Fruit fly (Drosophila melanogaster): ENCODE data around the gene CG10375.
A peak's percentile ranks its signal among the peaks of the same experiment; 100 is the strongest.

Gene CG10375

dm6 chr3R:23722680-23723372 is 44.7 kb upstream of the CG10375 start, which contains the start of gene CG10365 (continued):
- TF ChIP-seq CG8632 (GFP tag; optimal IDR thresholded peaks at IDR 0.05) (peak; percentile 97), Eip93F (GFP tag; optimal IDR thresholded peaks at IDR 0.05) (peak; percentile 44), CG32006 (GFP tag; optimal IDR thresholded peaks at IDR 0.05) (peak; percentile 93), Ets21C (GFP tag; optimal IDR thresholded peaks at IDR 0.05) (no peak), fd85E (GFP tag; optimal IDR thresholded peaks at IDR 0.05) (peak; percentile 81), CG8319 (GFP tag; optimal IDR thresholded peaks at IDR 0.05) (peak; percentile 79), Sox15 (GFP tag; optimal IDR thresholded peaks at IDR 0.05) (peak; percentile 75), fkh (GFP tag; optimal IDR thresholded peaks at IDR 0.05) (no peak), dsx (GFP tag; optimal IDR thresholded peaks at IDR 0.05; ENCODE audit: poor library complexity, severe bottlenecking) (peak; percentile 80)

dm6 chr3R:23723381-23724034 is 44.0 kb upstream of the CG10375 start:
- TF ChIP-seq fd85E (GFP tag; optimal IDR thresholded peaks at IDR 0.05) (no peak), CG8319 (GFP tag; optimal IDR thresholded peaks at IDR 0.05) (peak; percentile 48), CG11294 (GFP tag; IDR thresholded peaks at IDR 0.05) (peak; percentile 10; the same call in 1 of the 2 replicates), CG6276 (GFP tag; optimal IDR thresholded peaks at IDR 0.05) (peak; percentile 33), Blimp-1 (GFP tag; optimal IDR thresholded peaks at IDR 0.05) (no peak), achi (GFP tag; optimal IDR thresholded peaks at IDR 0.05) (peak; percentile 21), CG16779 (tag; optimal IDR thresholded peaks at IDR 0.05) (peak; percentile 23), pdm3 (GFP tag; optimal IDR thresholded peaks at IDR 0.05) (peak; percentile 26), CG10631 (GFP tag; optimal IDR thresholded peaks at IDR 0.05) (peak; percentile 47), Sox14 (GFP tag; optimal IDR thresholded peaks at IDR 0.05) (peak; percentile 36), CG6792 (GFP tag; optimal IDR thresholded peaks at IDR 0.05) (peak; percentile 60), esn (GFP tag; optimal IDR thresholded peaks at IDR 0.05) (peak; percentile 17), svp (GFP tag) (peak; percentile 75), Lpt (GFP tag; optimal IDR thresholded peaks at IDR 0.05) (no peak), CG8119 (GFP tag; IDR thresholded peaks at IDR 0.05) (peak; percentile 74), net (GFP tag; optimal IDR thresholded peaks at IDR 0.05) (no peak), CG4318 (GFP tag; optimal IDR thresholded peaks at IDR 0.05) (no peak), Ets96B (tag; optimal IDR thresholded peaks at IDR 0.05) (no peak), vri (GFP tag; optimal IDR thresholded peaks at IDR 0.05) (peak; percentile 56), CG3032 (tag; optimal IDR thresholded peaks at IDR 0.05) (no peak), CG34406 (GFP tag; optimal IDR thresholded peaks at IDR 0.05) (no peak), CG1621 (tag; optimal IDR thresholded peaks at IDR 0.05) (peak; percentile 46), salr (GFP tag; optimal IDR thresholded peaks at IDR 0.05) (peak in 1 of 2 experiments; percentile 39), Sox15 (GFP tag; optimal IDR thresholded peaks at IDR 0.05) (no peak), acj6 (GFP tag; optimal IDR thresholded peaks at IDR 0.05) (peak; percentile 13), lz (GFP tag; optimal IDR thresholded peaks at IDR 0.05) (peak; percentile 41), Gug (GFP tag; IDR thresholded peaks at IDR 0.05) (peak; percentile 52; the same call in 1 of the 2 replicates), CG3919 (GFP tag; optimal IDR thresholded peaks at IDR 0.05) (peak; percentile 61), CG10669 (GFP tag; optimal IDR thresholded peaks at IDR 0.05) (peak; percentile 36), CG7368 (GFP tag; optimal IDR thresholded peaks at IDR 0.05) (peak; percentile 78), cyc (GFP tag; optimal IDR thresholded peaks at IDR 0.05) (no peak), Ets21C (GFP tag; optimal IDR thresholded peaks at IDR 0.05) (peak; percentile 6), Met (GFP tag; optimal IDR thresholded peaks at IDR 0.05) (no peak), Hr4 (GFP tag; optimal IDR thresholded peaks at IDR 0.05) (peak; percentile 56), CG6854 (GFP tag; optimal IDR thresholded peaks at IDR 0.05) (peak; percentile 6), Sox102F (GFP tag; optimal IDR thresholded peaks at IDR 0.05) (peak; percentile 33), Hr39 (GFP tag; optimal IDR thresholded peaks at IDR 0.05) (peak; percentile 15), Eip93F (GFP tag; optimal IDR thresholded peaks at IDR 0.05) (no peak), CG8632 (GFP tag; optimal IDR thresholded peaks at IDR 0.05) (peak; percentile 5), fd59A (GFP tag; optimal IDR thresholded peaks at IDR 0.05) (no peak), Eip75B (GFP tag; optimal IDR thresholded peaks at IDR 0.05) (peak; percentile 65), CG31627 (GFP tag; optimal IDR thresholded peaks at IDR 0.05) (no peak), dsx (GFP tag; optimal IDR thresholded peaks at IDR 0.05; ENCODE audit: poor library complexity, severe bottlenecking) (peak; percentile 80), Smox (GFP tag; optimal IDR thresholded peaks at IDR 0.05) (no peak), fkh (GFP tag; optimal IDR thresholded peaks at IDR 0.05) (peak; percentile 92)
